Fruit fly (Drosophila melanogaster) whole organism, embryonic: ENCODE measurements around the gene Spn28Db.
A peak's percentile ranks its signal among the peaks of the same experiment; 100 is the strongest.

Source experiments
- Atf3 ChIP-seq: fragments of 200-800 bp; sonication (Bioruptor generic); optimal IDR thresholded peaks from 3 replicates; lab custom pipeline; 2016; ENCODE audit warnings: missing biosample characterization, missing genetic modification characterization
- Bgb ChIP-seq: fragments of 200-800 bp; sonication (Bioruptor generic); IDR thresholded peaks from 2 replicates; pipeline ENCODE4 v1.3.6; 2022; ENCODE audit warnings: missing biosample characterization, missing genetic modification characterization; ENCODE audit not compliant: partially characterized antibody
- CG10209 ChIP-seq: fragments of 200-800 bp; sonication (Bioruptor generic); optimal IDR thresholded peaks from 3 replicates; lab custom pipeline; 2017; ENCODE audit warnings: missing biosample characterization, mild to moderate bottlenecking, missing genetic modification characterization, missing genetic modification reagents
- CG14860 ChIP-seq: fragments of 200-800 bp; sonication (Bioruptor generic); IDR thresholded peaks from 3 replicates; pipeline ENCODE4 v1.3.6; 2022; ENCODE audit warnings: missing biosample characterization, missing genetic modification characterization; ENCODE audit not compliant: partially characterized antibody
- CG1603 ChIP-seq: fragments of 200-800 bp; sonication (Bioruptor generic); optimal IDR thresholded peaks from 2 replicates; lab custom pipeline; 2019; ENCODE audit warnings: missing biosample characterization, mild to moderate bottlenecking, missing genetic modification characterization, moderate library complexity
- CG16813 ChIP-seq: fragments of 200-800 bp; sonication (Bioruptor generic); IDR thresholded peaks from 3 replicates; pipeline ENCODE4 v1.3.6; 2022; ENCODE audit warnings: missing biosample characterization, missing genetic modification characterization; ENCODE audit not compliant: partially characterized antibody
- CG17385 ChIP-seq: fragments of 200-800 bp; sonication (Bioruptor generic); optimal IDR thresholded peaks from 3 replicates; lab custom pipeline; 2018; ENCODE audit warnings: missing biosample characterization, mild to moderate bottlenecking, missing genetic modification characterization
- CG17802 ChIP-seq: fragments of 200-800 bp; sonication (Bioruptor generic); optimal IDR thresholded peaks from 2 replicates; lab custom pipeline; 2018; ENCODE audit warnings: missing biosample characterization, mild to moderate bottlenecking, missing genetic modification characterization, moderate library complexity
- CG2129 ChIP-seq: fragments of 200-800 bp; sonication (Bioruptor generic); IDR thresholded peaks from 2 replicates; pipeline ENCODE4 v1.3.6; 2022; ENCODE audit warnings: missing biosample characterization, missing genetic modification characterization; ENCODE audit not compliant: partially characterized antibody
- CG30020 ChIP-seq: fragments of 200-800 bp; optimal IDR thresholded peaks from 2 replicates; lab custom pipeline; 2019; ENCODE audit warnings: missing biosample characterization, mild to moderate bottlenecking, missing genetic modification characterization, moderate library complexity
- CG34224 ChIP-seq: fragments of 200-800 bp; sonication (Bioruptor generic); IDR thresholded peaks from 3 replicates; pipeline ENCODE4 v1.3.6; 2022; ENCODE audit warnings: missing biosample characterization, missing genetic modification characterization; ENCODE audit not compliant: partially characterized antibody
- CG3847 ChIP-seq: fragments of 200-800 bp; sonication (Bioruptor generic); IDR thresholded peaks from 2 replicates; pipeline ENCODE4 v1.3.6; 2022; ENCODE audit warnings: missing biosample characterization, missing genetic modification characterization
- CG3995 ChIP-seq: fragments of 200-800 bp; sonication (Bioruptor generic); optimal IDR thresholded peaks from 3 replicates; lab custom pipeline; 2016; ENCODE audit warnings: missing biosample characterization, missing genetic modification characterization
- CG42726 ChIP-seq: fragments of 200-800 bp; sonication (Bioruptor generic); IDR thresholded peaks from 2 replicates; pipeline ENCODE4 v1.3.6; 2022; ENCODE audit warnings: missing biosample characterization, missing genetic modification characterization; ENCODE audit not compliant: partially characterized antibody
- CG6791 ChIP-seq: fragments of 200-800 bp; sonication (Bioruptor generic); IDR thresholded peaks from 3 replicates; pipeline ENCODE4 v1.3.6; 2022; ENCODE audit warnings: missing biosample characterization, missing genetic modification characterization; ENCODE audit not compliant: partially characterized antibody
- CG7963 ChIP-seq: fragments of 200-800 bp; sonication (Bioruptor generic); IDR thresholded peaks from 3 replicates; pipeline ENCODE4 v1.3.6; 2022; ENCODE audit warnings: missing biosample characterization, missing genetic modification characterization; ENCODE audit not compliant: partially characterized antibody
- CG8924 ChIP-seq: fragments of 200-800 bp; optimal IDR thresholded peaks from 3 replicates; lab custom pipeline; 2019; ENCODE audit warnings: missing biosample characterization, mild to moderate bottlenecking, missing genetic modification characterization, moderate library complexity
- CG9437 ChIP-seq: fragments of 200-800 bp; sonication (Bioruptor generic); optimal IDR thresholded peaks from 2 replicates; lab custom pipeline; 2018; ENCODE audit warnings: missing biosample characterization, mild to moderate bottlenecking, missing genetic modification characterization
- CG9609 ChIP-seq: fragments of 200-800 bp; sonication (Bioruptor generic); optimal IDR thresholded peaks from 3 replicates; lab custom pipeline; 2016; ENCODE audit warnings: missing biosample characterization, missing genetic modification characterization
- D19A ChIP-seq: fragments of 200-800 bp; optimal IDR thresholded peaks from 3 replicates; lab custom pipeline; 2019; ENCODE audit warnings: missing biosample characterization, mild to moderate bottlenecking, missing genetic modification characterization, moderate library complexity
- Dfd ChIP-seq, 2 experiments: fragments of >200 bp; optimal IDR thresholded peaks; 2 replicates each; lab custom pipeline; 2017; ENCODE audit warnings: missing biosample characterization in 2 of 2, missing genetic modification characterization in 2 of 2
- Dll ChIP-seq: fragments of 200-800 bp; sonication (Bioruptor generic); IDR thresholded peaks from 4 replicates; pipeline ENCODE4 v1.3.6; 2022; ENCODE audit warnings: missing biosample characterization, missing genetic modification characterization; ENCODE audit not compliant: partially characterized antibody
- Doc3 ChIP-seq: fragments of 200-800 bp; sonication (Bioruptor generic); IDR thresholded peaks from 3 replicates; pipeline ENCODE4 v1.3.6; 2022; ENCODE audit warnings: missing biosample characterization, missing genetic modification characterization; ENCODE audit not compliant: partially characterized antibody
- Dref ChIP-seq: fragments of 200-800 bp; sonication (Bioruptor generic); IDR thresholded peaks from 2 replicates; pipeline ENCODE4 v1.3.6; 2022; ENCODE audit warnings: missing biosample characterization, missing genetic modification characterization
- HLH4C ChIP-seq: fragments of 200-800 bp; sonication (Bioruptor generic); IDR thresholded peaks from 3 replicates; pipeline ENCODE4 v1.3.6; 2022; ENCODE audit warnings: missing biosample characterization, missing genetic modification characterization; ENCODE audit not compliant: partially characterized antibody
- Lhr ChIP-seq: fragments of 200-800 bp; sonication (Bioruptor generic); optimal IDR thresholded peaks from 3 replicates; lab custom pipeline; 2017; ENCODE audit warnings: mild to moderate bottlenecking, missing biosample characterization, missing genetic modification reagents, missing genetic modification characterization
- Lpt ChIP-seq: fragments of >200 bp; optimal IDR thresholded peaks from 2 replicates; lab custom pipeline; 2018; ENCODE audit warnings: missing biosample characterization, missing genetic modification characterization
- MESR4 ChIP-seq: fragments of 200-800 bp; sonication (Bioruptor generic); optimal IDR thresholded peaks from 2 replicates; lab custom pipeline; 2018; ENCODE audit warnings: missing biosample characterization, mild to moderate bottlenecking, missing genetic modification characterization, moderate library complexity
- Myb ChIP-seq: fragments of 200-800 bp; sonication (Bioruptor generic); optimal IDR thresholded peaks from 2 replicates; lab custom pipeline; 2016; ENCODE audit warnings: missing biosample characterization, missing genetic modification characterization
- Pdp1 ChIP-seq, 2 experiments: fragments of 200-800 bp; sonication (Bioruptor generic); optimal IDR thresholded peaks; 3 replicates each; lab custom pipeline; 2016; ENCODE audit warnings: missing biosample characterization in 2 of 2, missing genetic modification characterization in 2 of 2, mild to moderate bottlenecking in 1 of 2, moderate library complexity in 1 of 2
- Ptx1 ChIP-seq: fragments of 200-800 bp; sonication (Bioruptor generic); IDR thresholded peaks from 2 replicates; pipeline ENCODE4 v1.3.6; 2022; ENCODE audit warnings: missing biosample characterization, missing genetic modification characterization
- Scr ChIP-seq: fragments of 200-800 bp; sonication (Bioruptor generic); IDR thresholded peaks from 2 replicates; pipeline ENCODE4 v1.3.6; 2022; ENCODE audit warnings: missing biosample characterization, missing genetic modification characterization; ENCODE audit not compliant: partially characterized antibody
- Sin3A ChIP-seq: fragments of >200 bp; optimal IDR thresholded peaks from 2 replicates; lab custom pipeline; 2018
- YL-1 ChIP-seq: fragments of 200-800 bp; sonication (Bioruptor generic); optimal IDR thresholded peaks from 3 replicates; lab custom pipeline; 2017; ENCODE audit warnings: missing biosample characterization, mild to moderate bottlenecking, missing genetic modification characterization
- al ChIP-seq: fragments of 200-800 bp; sonication (Bioruptor generic); IDR thresholded peaks from 2 replicates; pipeline ENCODE4 v1.3.6; 2022; ENCODE audit warnings: missing biosample characterization, missing genetic modification characterization
- ap ChIP-seq: fragments of 200-800 bp; sonication (Bioruptor generic); IDR thresholded peaks from 2 replicates; pipeline ENCODE4 v1.3.6; 2022; ENCODE audit warnings: missing biosample characterization, missing genetic modification characterization
- bbx ChIP-seq: fragments of 200-800 bp; sonication (Bioruptor generic); IDR thresholded peaks from 2 replicates; pipeline ENCODE4 v1.3.6; 2022; ENCODE audit warnings: missing biosample characterization, missing genetic modification characterization; ENCODE audit not compliant: partially characterized antibody
- bowl ChIP-seq: fragments of 200-800 bp; sonication (Bioruptor generic); IDR thresholded peaks from 2 replicates; pipeline ENCODE4 v1.3.6; 2022; ENCODE audit warnings: missing biosample characterization, missing genetic modification characterization
- corto ChIP-seq: fragments of 200-800 bp; sonication (Bioruptor generic); optimal IDR thresholded peaks from 2 replicates; lab custom pipeline; 2016; ENCODE audit warnings: missing biosample characterization, mild to moderate bottlenecking, missing genetic modification characterization, moderate library complexity
- crp ChIP-seq, 2 experiments: fragments of 200-800 bp; sonication (Bioruptor generic); optimal IDR thresholded peaks; 2 replicates in 1 of 2; 3 replicates in 1 of 2; lab custom pipeline; 2017; ENCODE audit warnings: missing biosample characterization in 2 of 2, missing genetic modification characterization in 2 of 2, mild to moderate bottlenecking in 1 of 2, moderate library complexity in 1 of 2
- da ChIP-seq: fragments of 200-800 bp; sonication (Bioruptor generic); optimal IDR thresholded peaks from 2 replicates; lab custom pipeline; 2016; ENCODE audit warnings: missing biosample characterization, missing genetic modification characterization
- dmrt11E ChIP-seq: fragments of 200-800 bp; sonication (Bioruptor generic); optimal IDR thresholded peaks from 3 replicates; lab custom pipeline; 2018; ENCODE audit warnings: missing biosample characterization, mild to moderate bottlenecking, missing genetic modification characterization, moderate library complexity
- en ChIP-seq: fragments of 200-800 bp; sonication (Bioruptor generic); optimal IDR thresholded peaks from 2 replicates; lab custom pipeline; 2016; ENCODE audit warnings: missing biosample characterization, missing genetic modification characterization
- eve ChIP-seq, 2 experiments: fragments of >200 bp; optimal IDR thresholded peaks; 2 replicates each; lab custom pipeline; 2017; ENCODE audit warnings: missing biosample characterization in 2 of 2, missing genetic modification characterization in 2 of 2
- fd102C ChIP-seq: fragments of 200-800 bp; sonication (Bioruptor generic); optimal IDR thresholded peaks from 2 replicates; lab custom pipeline; 2018; ENCODE audit warnings: missing biosample characterization, mild to moderate bottlenecking, missing genetic modification characterization, moderate library complexity
- gfzf ChIP-seq: fragments of 200-800 bp; sonication (Bioruptor generic); optimal IDR thresholded peaks from 2 replicates; lab custom pipeline; 2016; ENCODE audit warnings: missing biosample characterization, mild to moderate bottlenecking, missing genetic modification characterization, moderate library complexity
- h ChIP-seq: fragments of >200 bp; optimal IDR thresholded peaks from 2 replicates; lab custom pipeline; 2017
- sna ChIP-seq: fragments of 200-800 bp; sonication (Bioruptor generic); IDR thresholded peaks from 2 replicates; pipeline ENCODE4 v1.3.6; 2022; ENCODE audit warnings: missing biosample characterization, missing genetic modification characterization; ENCODE audit not compliant: partially characterized antibody
- trem ChIP-seq: fragments of 200-800 bp; optimal IDR thresholded peaks from 3 replicates; lab custom pipeline; 2019; ENCODE audit warnings: missing biosample characterization, mild to moderate bottlenecking, missing genetic modification characterization, moderate library complexity
- unc-4 ChIP-seq: fragments of 200-800 bp; sonication (Bioruptor generic); IDR thresholded peaks from 2 replicates; pipeline ENCODE4 v1.3.6; 2022; ENCODE audit warnings: missing biosample characterization, missing genetic modification characterization; ENCODE audit not compliant: partially characterized antibody
- vnd ChIP-seq: fragments of 200-800 bp; sonication (Bioruptor generic); IDR thresholded peaks from 3 replicates; pipeline ENCODE4 v1.3.6; 2022; ENCODE audit warnings: missing biosample characterization, missing genetic modification characterization; ENCODE audit not compliant: partially characterized antibody

The Spn28Db gene

dm6 chr2L:7885952-7886351 is 4.6 kb downstream of the Spn28Db start (continued):
- peak; percentile 24; the same call in 1 of the 2 replicates for TF ChIP-seq CG2129 (GFP tag; lab: Robert Waterston, UW)
- peak; percentile 66 for TF ChIP-seq CG14860 (GFP tag; lab: Robert Waterston, UW)
- no peak for TF ChIP-seq da
- peak; percentile 73 for TF ChIP-seq sna (GFP tag; lab: Robert Waterston, UW)
- peak; percentile 60 for TF ChIP-seq Dll (GFP tag; lab: Robert Waterston, UW)
- peak; percentile 18 for TF ChIP-seq CG1603 (tag; lab: Kevin White, UChicago)
- no peak for TF ChIP-seq Myb (GFP tag; lab: Kevin White, UChicago)
- no peak for TF ChIP-seq CG10209 (GFP tag; lab: Kevin White, UChicago)
- TF ChIP-seq gfzf (GFP tag; lab: Kevin White, UChicago), result peak; percentile 18
- peak; percentile 65; the same call in 2 of the 3 replicates for TF ChIP-seq vnd
- peak; percentile 59; the same call in 2 of the 3 replicates for TF ChIP-seq CG7963
- no peak for TF ChIP-seq ap
- TF ChIP-seq Lpt (GFP tag; lab: Kevin White, UChicago), result no peak
- peak; percentile 71 for TF ChIP-seq Dref (GFP tag; lab: Robert Waterston, UW)
- peak; percentile 76 for TF ChIP-seq CG6791
- TF ChIP-seq Doc3, result peak; percentile 71
- TF ChIP-seq Scr, result peak; percentile 65
- peak; percentile 52; the same call in 2 of the 3 replicates for TF ChIP-seq HLH4C
- TF ChIP-seq CG8924 (tag; lab: Kevin White, UChicago), result no peak
- peak; percentile 80 for TF ChIP-seq bbx (GFP tag; lab: Robert Waterston, UW)
- TF ChIP-seq CG9437 (GFP tag; lab: Kevin White, UChicago), result peak; percentile 92
- peak; percentile 63 for TF ChIP-seq CG3995 (GFP tag; lab: Kevin White, UChicago)
- no peak for TF ChIP-seq bowl (GFP tag; lab: Robert Waterston, UW)
- TF ChIP-seq trem (tag; lab: Kevin White, UChicago), result peak; percentile 4
- peak in 1 of 2 experiments; percentile 92 for TF ChIP-seq Pdp1 (GFP tag; optimal IDR thresholded peaks at IDR 0.05; lab: Kevin White, UChicago)
- TF ChIP-seq D19A, result no peak
- TF ChIP-seq CG42726 (GFP tag; lab: Robert Waterston, UW), result peak; percentile 73; the same call in 1 of the 2 replicates
- TF ChIP-seq unc-4 (GFP tag; lab: Robert Waterston, UW), result peak; percentile 67
- peak in 1 of 2 experiments; percentile 40 for TF ChIP-seq eve (GFP tag; optimal IDR thresholded peaks at IDR 0.05; lab: Kevin White, UChicago)
- TF ChIP-seq en, result no peak
- peak in 1 of 2 experiments; percentile 18 for TF ChIP-seq crp (GFP tag; optimal IDR thresholded peaks at IDR 0.05; lab: Kevin White, UChicago)
- TF ChIP-seq corto, result no peak
- peak; percentile 72 for TF ChIP-seq CG34224 (GFP tag; lab: Robert Waterston, UW)
- TF ChIP-seq, all 482 proteins: peak for 43

DNA sequence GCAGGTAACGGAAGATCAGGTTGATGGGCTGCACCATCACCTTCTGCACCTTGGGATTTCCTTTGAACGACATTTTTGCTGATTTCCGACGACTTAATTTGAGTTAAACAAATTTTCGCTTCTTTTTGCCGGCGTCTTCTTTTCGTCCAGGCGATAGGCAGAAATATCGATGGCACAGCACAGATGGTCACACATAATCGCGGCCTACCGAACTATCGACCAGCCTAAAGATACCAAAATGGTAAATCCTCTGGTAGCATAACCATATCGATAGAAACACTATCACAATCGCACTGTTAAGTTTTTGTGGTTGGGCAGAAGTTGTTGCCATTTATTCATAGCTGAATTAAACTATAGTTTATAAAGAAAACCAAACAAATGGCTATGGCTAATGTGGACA is 5.2 kb downstream of the Spn28Db start, which contains the start of the genes SmE and CG34132:
Gene SmE, minus strand, starts transcription at position 180 of the 400 bp plus-strand sequence.
Gene CG34132, plus strand, starts transcription at position 233 of the 400 bp plus-strand sequence.
- TF ChIP-seq Dfd (GFP tag; optimal IDR thresholded peaks at IDR 0.05; lab: Kevin White, UChicago), result no peak
- TF ChIP-seq Lhr (GFP tag; lab: Kevin White, UChicago), result no peak
- no peak for TF ChIP-seq CG17802 (tag; lab: Kevin White, UChicago)
- peak; percentile 66 for TF ChIP-seq MESR4 (GFP tag; lab: Kevin White, UChicago)
- no peak for TF ChIP-seq al
- TF ChIP-seq Atf3 (GFP tag; lab: Kevin White, UChicago), result no peak
- TF ChIP-seq CG9609 (GFP tag; lab: Kevin White, UChicago), result no peak
- peak; percentile 98 for TF ChIP-seq CG16813 (GFP tag; lab: Robert Waterston, UW)
- no peak for TF ChIP-seq Ptx1 (GFP tag; lab: Robert Waterston, UW)
- TF ChIP-seq YL-1 (GFP tag; lab: Kevin White, UChicago), result peak; percentile 36
- no peak for TF ChIP-seq h (lab: Kevin White, UChicago)
- TF ChIP-seq Bgb (GFP tag; lab: Robert Waterston, UW), result peak; percentile 98
- no peak for TF ChIP-seq CG17385 (GFP tag; lab: Kevin White, UChicago)
- peak; percentile 72 for TF ChIP-seq Sin3A
- TF ChIP-seq dmrt11E, result no peak
- TF ChIP-seq Myb (GFP tag; lab: Kevin White, UChicago), result no peak
- no peak for TF ChIP-seq CG30020 (tag; lab: Kevin White, UChicago)
- no peak; the same call in 1 of the 2 replicates for TF ChIP-seq CG3847 (GFP tag; lab: Robert Waterston, UW)
- no peak for TF ChIP-seq fd102C (GFP tag; lab: Kevin White, UChicago)
